Worm (Caenorhabditis elegans) whole organism, early embryonic: Measurements from ENCODE around the gene fipr-14.

Experiments used
- B0310.2 ChIP-seq: sonication (generic microtip); optimal IDR thresholded peaks from 2 replicates; lab custom pipeline; 2016; ENCODE audit warnings: mild to moderate bottlenecking, missing genetic modification characterization, missing compliant biosample characterization
- F13C5.2 ChIP-seq: sonication (generic microtip); optimal IDR thresholded peaks from 2 replicates; lab custom pipeline; 2017; ENCODE audit warnings: mild to moderate bottlenecking, missing genetic modification characterization, inconsistent platforms, missing compliant biosample characterization
- aly-1 ChIP-seq: sonication (generic microtip); optimal IDR thresholded peaks from 2 replicates; lab custom pipeline; 2016; ENCODE audit warnings: missing genetic modification characterization, missing compliant biosample characterization
- ama-1 ChIP-seq: fragments of 150-350 bp; optimal IDR thresholded peaks from 2 replicates; lab custom pipeline; 2014
- ceh-13 ChIP-seq: fragments of 200-800 bp; sonication (Bioruptor generic); optimal IDR thresholded peaks from 2 replicates; lab custom pipeline; 2018; ENCODE audit warnings: mild to moderate bottlenecking, missing genetic modification characterization, missing compliant biosample characterization
- ceh-36 ChIP-seq: sonication (generic microtip); optimal IDR thresholded peaks from 2 replicates; lab custom pipeline; 2016; ENCODE audit warnings: missing genetic modification characterization, inconsistent platforms, missing compliant biosample characterization
- ets-7 ChIP-seq: sonication (generic microtip); optimal IDR thresholded peaks from 2 replicates; lab custom pipeline; 2016; ENCODE audit warnings: missing genotype, missing genetic modification characterization, missing compliant biosample characterization
- flt-1 ChIP-seq: fragments of 200-800 bp; sonication (Bioruptor generic); IDR thresholded peaks from 2 replicates; pipeline ENCODE4 v1.3.6; 2022; ENCODE audit warnings: missing genetic modification characterization, missing compliant biosample characterization
- hmbx-1 ChIP-seq: sonication (generic microtip); optimal IDR thresholded peaks from 2 replicates; lab custom pipeline; 2016; ENCODE audit warnings: mild to moderate bottlenecking, missing genetic modification characterization, missing compliant biosample characterization
- hmg-4 ChIP-seq: fragments of 200-800 bp; sonication (Bioruptor generic); optimal IDR thresholded peaks from 2 replicates; lab custom pipeline; 2018; ENCODE audit warnings: mild to moderate bottlenecking, missing genetic modification characterization, missing compliant biosample characterization
- hnd-1 ChIP-seq: sonication (generic microtip); optimal IDR thresholded peaks from 2 replicates; lab custom pipeline; 2016; ENCODE audit warnings: missing genetic modification characterization, missing compliant biosample characterization
- pes-1 ChIP-seq: fragments of 200-800 bp; sonication (Bioruptor generic); IDR thresholded peaks from 2 replicates; pipeline ENCODE4 v1.3.6; 2022; ENCODE audit warnings: missing genetic modification reagents, missing genetic modification characterization, missing compliant biosample characterization
- scrt-1 ChIP-seq: fragments of 200-800 bp; sonication (Bioruptor generic); IDR thresholded peaks from 2 replicates; pipeline ENCODE4 v1.3.6; 2022; ENCODE audit warnings: missing genetic modification characterization, missing compliant biosample characterization
- sea-1 ChIP-seq: fragments of 200-800 bp; sonication (Bioruptor generic); conservative IDR thresholded peaks from 2 replicates; pipeline ENCODE4 v1.3.6; 2022; ENCODE audit warnings: missing genetic modification characterization, missing compliant biosample characterization
- tbx-11 ChIP-seq: fragments of 200-800 bp; sonication (Bioruptor generic); IDR thresholded peaks from 2 replicates; pipeline ENCODE4 v1.3.6; 2022; ENCODE audit warnings: missing genetic modification characterization, missing compliant biosample characterization
- tbx-37 ChIP-seq: fragments of 200-800 bp; sonication (Bioruptor generic); conservative IDR thresholded peaks from 2 replicates; pipeline ENCODE4 v1.3.6; 2022; ENCODE audit warnings: missing genetic modification reagents, missing genetic modification characterization, missing compliant biosample characterization
- tra-4 ChIP-seq: sonication (generic microtip); optimal IDR thresholded peaks from 2 replicates; lab custom pipeline; 2017; ENCODE audit warnings: missing genetic modification characterization, missing compliant biosample characterization

Gene fipr-14

ce11 chrIV:10894255-10894654, 17.3 kb downstream of the fipr-14 start, which contains the start of gene srlf-14:
srlf-14 (minus strand) TSS chrIV:10894355.
- TF ChIP-seq ceh-36 (no peak), ets-7 (tag; lab: Kevin White, UChicago) (no peak), sea-1 (GFP tag; lab: Robert Waterston, UW) (no peak)

ce11 chrIV:10896512-10896911, 19.6 kb downstream of the fipr-14 start, which contains the start of gene srlf-13:
srlf-13 (minus strand) TSS chrIV:10896612.
- TF ChIP-seq hnd-1 (tag; lab: Kevin White, UChicago) (no peak), tbx-11 (GFP tag; lab: Robert Waterston, UW) (no peak), scrt-1 (no peak), sea-1 (GFP tag; lab: Robert Waterston, UW) (no peak)

ce11 chrIV:10898160-10898559, 21.2 kb downstream of the fipr-14 start:
- no peak for TF ChIP-seq tra-4
- no peak for TF ChIP-seq hnd-1 (tag; lab: Kevin White, UChicago)
- no peak for TF ChIP-seq ceh-13
- TF ChIP-seq scrt-1: no peak
- TF ChIP-seq flt-1 (GFP tag; lab: Robert Waterston, UW): no peak
- no peak for TF ChIP-seq sea-1 (GFP tag; lab: Robert Waterston, UW)
- no peak for TF ChIP-seq B0310.2 (tag; lab: Kevin White, UChicago)
- no peak for TF ChIP-seq F13C5.2 (tag; lab: Kevin White, UChicago)
- no peak for TF ChIP-seq ets-7 (tag; lab: Kevin White, UChicago)
- no peak for TF ChIP-seq tbx-11 (GFP tag; lab: Robert Waterston, UW)
- no peak for TF ChIP-seq ama-1 (lab: Kevin White, UChicago)
- no peak for TF ChIP-seq hmbx-1
- no peak for TF ChIP-seq ceh-36
- TF ChIP-seq tbx-37 (GFP tag; lab: Robert Waterston, UW): no peak
- no peak for TF ChIP-seq pes-1
- TF ChIP-seq hmg-4 (GFP tag; lab: Kevin White, UChicago): no peak
- no peak for TF ChIP-seq aly-1 (tag; lab: Kevin White, UChicago)

ce11 chrIV:10899091-10899490, 22.1 kb downstream of the fipr-14 start, which contains the start of the genes F13E9.9 and F13E9.19:
F13E9.9 (minus strand) TSS chrIV:10899191.
F13E9.19 (plus strand) TSS chrIV:10899406.
- TF ChIP-seq hmbx-1 (no peak), tbx-11 (GFP tag; lab: Robert Waterston, UW) (no peak), ceh-36 (no peak), ets-7 (tag; lab: Kevin White, UChicago) (no peak), hnd-1 (tag; lab: Kevin White, UChicago) (no peak), flt-1 (GFP tag; lab: Robert Waterston, UW) (no peak), F13C5.2 (tag; lab: Kevin White, UChicago) (no peak), ceh-13 (no peak), hmg-4 (GFP tag; lab: Kevin White, UChicago) (no peak), B0310.2 (tag; lab: Kevin White, UChicago) (no peak), pes-1 (no peak), scrt-1 (no peak), ama-1 (lab: Kevin White, UChicago) (no peak), sea-1 (GFP tag; lab: Robert Waterston, UW) (no peak), aly-1 (tag; lab: Kevin White, UChicago) (no peak), tra-4 (no peak), tbx-37 (GFP tag; lab: Robert Waterston, UW) (no peak)

- TF ChIP-seq pes-1 (no peak), scrt-1 (no peak), tbx-37 (GFP tag; lab: Robert Waterston, UW) (no peak), ceh-36 (no peak), tra-4 (no peak)
Observed at ce11 chrIV:10900083-10900482, 23.1 kb downstream of the fipr-14 start, which contains the start of gene srlf-30. srlf-30 (plus strand) TSS chrIV:10900383.

- TF ChIP-seq scrt-1: no peak
- no peak for TF ChIP-seq sea-1 (GFP tag; lab: Robert Waterston, UW)
- TF ChIP-seq ama-1 (lab: Kevin White, UChicago): no peak
- no peak for TF ChIP-seq ceh-36
- no peak for TF ChIP-seq ceh-13
- no peak for TF ChIP-seq hmbx-1
- TF ChIP-seq pes-1: no peak
- no peak for TF ChIP-seq hnd-1 (tag; lab: Kevin White, UChicago)
Observed at ce11 chrIV:10902476-10902875, 25.5 kb downstream of the fipr-14 start.

ce11 chrIV:10904282-10904681, 27.3 kb downstream of the fipr-14 start, which contains the start of gene ZK596.3:
ZK596.3 (minus strand) TSS chrIV:10904382.
- TF ChIP-seq tbx-11 (GFP tag; lab: Robert Waterston, UW): no peak

- no peak for TF ChIP-seq hnd-1 (tag; lab: Kevin White, UChicago)
- no peak for TF ChIP-seq ceh-13
- TF ChIP-seq F13C5.2 (tag; lab: Kevin White, UChicago): no peak
- TF ChIP-seq flt-1 (GFP tag; lab: Robert Waterston, UW): no peak
- no peak for TF ChIP-seq B0310.2 (tag; lab: Kevin White, UChicago)
- no peak for TF ChIP-seq ceh-36
- TF ChIP-seq tra-4: no peak
- no peak for TF ChIP-seq pes-1
- no peak for TF ChIP-seq ets-7 (tag; lab: Kevin White, UChicago)
- no peak for TF ChIP-seq hmbx-1
Observed at ce11 chrIV:10909206-10909605, 32.3 kb downstream of the fipr-14 start, which contains the start of gene ZK596.2. ZK596.2 (minus strand) TSS chrIV:10909306.

- TF ChIP-seq hmbx-1 (no peak), hmg-4 (GFP tag; lab: Kevin White, UChicago) (no peak), hnd-1 (tag; lab: Kevin White, UChicago) (no peak), F13C5.2 (tag; lab: Kevin White, UChicago) (no peak), tra-4 (no peak), ama-1 (lab: Kevin White, UChicago) (no peak), scrt-1 (no peak), tbx-37 (GFP tag; lab: Robert Waterston, UW) (no peak), aly-1 (tag; lab: Kevin White, UChicago) (no peak), tbx-11 (GFP tag; lab: Robert Waterston, UW) (no peak), ets-7 (tag; lab: Kevin White, UChicago) (no peak)
Observed at ce11 chrIV:10909708-10910107, 32.8 kb downstream of the fipr-14 start, which contains the start of gene pyk-2. pyk-2 (plus strand) TSS chrIV:10909913.
